Fruit fly (Drosophila melanogaster): ENCODE results near the gene CG14668.

Gene CG14668

DNA sequence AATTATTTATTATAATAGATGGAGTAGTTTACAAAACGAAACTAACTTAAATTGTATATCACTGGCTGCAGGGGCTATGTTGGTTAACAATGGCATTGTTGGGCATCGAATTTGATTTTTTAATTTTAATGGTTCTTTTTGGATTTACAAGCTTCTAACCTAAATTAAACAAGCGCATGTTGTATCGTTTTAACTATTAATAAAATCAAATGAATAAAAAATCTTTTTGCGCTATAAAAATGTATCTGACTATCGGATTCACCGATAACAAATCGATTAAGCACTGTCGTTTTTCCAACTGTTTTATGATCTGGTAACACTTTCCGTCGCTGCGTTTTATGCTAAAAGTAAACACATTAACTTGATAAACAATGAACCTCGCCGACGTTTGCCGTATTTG is 12.7 kb downstream of the CG14668 start, which contains the start of the genes hd and CG14667:
Gene hd, minus strand, starts transcription at position 243 of the 400 bp plus-strand sequence.
Gene CG14667, plus strand, starts transcription at position 303 of the 400 bp plus-strand sequence.
- TF ChIP-seq CG15710 (tag; optimal IDR thresholded peaks at IDR 0.05) = no peak
- no peak for TF ChIP-seq fd96Ca (GFP tag; IDR thresholded peaks at IDR 0.05)
- no peak for TF ChIP-seq Ets98B (GFP tag; IDR thresholded peaks at IDR 0.05)
- no peak for TF ChIP-seq EcR (GFP tag; optimal IDR thresholded peaks at IDR 0.05)
- no peak for TF ChIP-seq rn (GFP tag; IDR thresholded peaks at IDR 0.05)
- TF ChIP-seq Pif1A (GFP tag; optimal IDR thresholded peaks at IDR 0.05) = no peak

DNA sequence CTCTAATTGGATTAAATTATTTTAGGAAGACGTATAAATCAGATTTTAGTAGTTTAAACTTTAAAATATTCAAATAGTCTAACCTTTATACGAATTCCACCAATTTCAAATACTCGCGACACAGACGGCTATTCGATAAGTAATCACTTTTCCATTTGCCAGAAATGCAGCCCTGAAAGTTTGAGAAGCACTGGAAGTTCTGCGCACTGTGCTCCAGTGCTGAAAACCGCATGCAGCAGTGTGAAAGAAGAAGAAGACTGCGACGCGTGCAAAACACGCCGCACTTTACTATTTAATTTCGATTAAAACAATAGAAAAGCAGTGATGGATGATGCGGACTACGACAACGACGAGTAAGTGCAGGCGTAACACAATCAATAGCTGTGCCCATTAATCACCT is 15.9 kb downstream of the CG14668 start, which contains the start of gene Polr2F:
Gene Polr2F, plus strand, starts transcription at position 233 of the 400 bp plus-strand sequence.
- no peak for TF ChIP-seq Pif1B (GFP tag; optimal IDR thresholded peaks at IDR 0.05)
- no peak for TF ChIP-seq CG8301 (tag; optimal IDR thresholded peaks at IDR 0.05)
- TF ChIP-seq CG8159 (tag; optimal IDR thresholded peaks at IDR 0.05) = no peak
- peak; percentile 54 for TF ChIP-seq CG15710 (tag; optimal IDR thresholded peaks at IDR 0.05)
- no peak for TF ChIP-seq Pif1A (GFP tag; optimal IDR thresholded peaks at IDR 0.05)
- peak; percentile 17 for TF ChIP-seq CG9948 (tag; optimal IDR thresholded peaks at IDR 0.05)
- TF ChIP-seq CG13204 (GFP tag; optimal IDR thresholded peaks at IDR 0.05) = no peak
- no peak for TF ChIP-seq CG14655 (GFP tag; optimal IDR thresholded peaks at IDR 0.05)
- TF ChIP-seq CG12605 (GFP tag; IDR thresholded peaks at IDR 0.05) = no peak
- TF ChIP-seq EcR (GFP tag; optimal IDR thresholded peaks at IDR 0.05) = no peak
- peak; percentile 1 for TF ChIP-seq CG34367 (tag; optimal IDR thresholded peaks at IDR 0.05)
- peak; percentile 81 for TF ChIP-seq CG4496 (GFP tag; IDR thresholded peaks at IDR 0.05)
- TF ChIP-seq gl (tag; optimal IDR thresholded peaks at IDR 0.05) = no peak
- TF ChIP-seq CG32121 (GFP tag; IDR thresholded peaks at IDR 0.05) = peak; percentile 45; the same call in 1 of the 2 replicates
- TF ChIP-seq D1 (tag; optimal IDR thresholded peaks at IDR 0.05) = no peak
- TF ChIP-seq CG17806 (tag; optimal IDR thresholded peaks at IDR 0.05) = peak; percentile 40
- 0 out of 2 replicates have a peak, but pooled peaks have one; percentile 10 for TF ChIP-seq CG10348 (GFP tag; IDR thresholded peaks at IDR 0.05)
- peak; percentile 36; the same call in 1 of the 3 replicates for TF ChIP-seq fd96Ca (GFP tag; IDR thresholded peaks at IDR 0.05)
- TF ChIP-seq rn (GFP tag; IDR thresholded peaks at IDR 0.05) = peak; percentile 33; the same call in 1 of the 2 replicates
- peak; percentile 66 for TF ChIP-seq Ets98B (GFP tag; IDR thresholded peaks at IDR 0.05)
- peak; percentile 60 for TF ChIP-seq Snoo (tag; optimal IDR thresholded peaks at IDR 0.05)

DNA sequence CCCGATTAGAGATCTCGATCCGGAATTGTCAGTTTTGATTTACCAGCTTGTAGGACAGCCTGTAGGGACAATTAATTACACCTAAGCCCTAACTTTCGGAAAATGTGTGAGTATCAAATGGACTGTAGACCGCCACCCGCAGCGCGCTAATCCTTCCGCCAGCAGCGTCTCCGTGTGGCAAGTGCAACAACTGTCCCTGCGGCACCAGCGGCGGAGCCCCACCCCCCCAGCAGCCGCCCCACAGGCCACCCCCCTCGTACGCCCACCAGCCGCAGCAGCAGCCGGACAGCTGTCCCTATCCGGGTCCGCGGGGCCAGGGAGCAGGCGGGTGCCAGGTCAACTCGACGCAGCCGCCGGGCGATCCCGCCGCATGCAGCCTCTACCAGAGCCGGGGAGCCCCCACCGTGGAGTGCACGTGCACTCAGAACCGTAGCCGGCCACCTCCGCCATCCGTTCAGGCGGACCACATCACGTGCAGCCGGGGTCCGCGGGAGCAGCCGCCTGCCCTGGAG is 17.9 kb downstream of the CG14668 start, which contains the start of the genes CG31542 and CG34277:
Gene CG31542, plus strand, starts transcription at position 51 of the 512 bp plus-strand sequence.
Gene CG34277, plus strand, starts transcription at position 51 of the 512 bp plus-strand sequence.
- no peak for TF ChIP-seq EcR (GFP tag; optimal IDR thresholded peaks at IDR 0.05)
- TF ChIP-seq Snoo (tag; optimal IDR thresholded peaks at IDR 0.05) = no peak
- TF ChIP-seq fd96Ca (GFP tag; IDR thresholded peaks at IDR 0.05) = no peak
- TF ChIP-seq CG12605 (GFP tag; IDR thresholded peaks at IDR 0.05) = no peak
- TF ChIP-seq CG4496 (GFP tag; IDR thresholded peaks at IDR 0.05) = no peak
- TF ChIP-seq CG10348 (GFP tag; IDR thresholded peaks at IDR 0.05) = no peak
- TF ChIP-seq CG15710 (tag; optimal IDR thresholded peaks at IDR 0.05) = no peak
- TF ChIP-seq CG8301 (tag; optimal IDR thresholded peaks at IDR 0.05) = no peak
- no peak for TF ChIP-seq CG8159 (tag; optimal IDR thresholded peaks at IDR 0.05)
- no peak for TF ChIP-seq Pif1B (GFP tag; optimal IDR thresholded peaks at IDR 0.05)
- no peak for TF ChIP-seq CG34367 (tag; optimal IDR thresholded peaks at IDR 0.05)
- no peak for TF ChIP-seq CG17806 (tag; optimal IDR thresholded peaks at IDR 0.05)
- TF ChIP-seq gl (tag; optimal IDR thresholded peaks at IDR 0.05) = no peak
- TF ChIP-seq D1 (tag; optimal IDR thresholded peaks at IDR 0.05) = no peak
- no peak for TF ChIP-seq Pif1A (GFP tag; optimal IDR thresholded peaks at IDR 0.05)
- no peak for TF ChIP-seq CG32121 (GFP tag; IDR thresholded peaks at IDR 0.05)
- no peak for TF ChIP-seq rn (GFP tag; IDR thresholded peaks at IDR 0.05)
- TF ChIP-seq Ets98B (GFP tag; IDR thresholded peaks at IDR 0.05) = no peak
- no peak for TF ChIP-seq CG9948 (tag; optimal IDR thresholded peaks at IDR 0.05)
- TF ChIP-seq CG13204 (GFP tag; optimal IDR thresholded peaks at IDR 0.05) = no peak

DNA sequence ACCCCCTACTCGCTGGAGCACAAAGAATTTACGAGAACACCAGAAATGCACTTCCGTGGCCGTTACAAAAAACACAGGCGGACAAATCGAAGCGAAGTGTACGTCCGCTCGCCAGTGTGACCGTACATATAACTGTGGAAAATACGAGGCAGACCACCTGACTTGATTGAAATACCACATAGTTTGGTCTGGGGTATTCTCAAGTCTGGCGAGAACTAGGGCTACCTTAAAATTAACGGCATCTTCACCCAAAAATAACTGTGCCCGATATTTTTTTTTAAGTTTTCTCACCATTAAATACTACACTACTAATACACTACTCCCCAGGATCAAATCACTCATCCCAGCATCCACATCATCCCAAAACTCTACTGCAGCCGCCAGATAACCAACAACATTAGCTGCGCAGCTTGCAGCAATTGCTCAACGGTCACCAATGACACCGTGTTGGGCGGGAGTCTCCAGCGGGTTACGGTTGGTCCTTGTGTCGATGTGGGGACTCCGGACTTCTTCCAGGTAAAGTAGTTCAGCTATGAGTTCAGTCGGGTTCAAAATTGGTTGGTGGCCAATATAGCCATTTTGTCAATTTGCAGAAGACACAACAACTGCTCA is 19.2 kb downstream of the CG14668 start, which contains the start of gene Cerk:
Gene Cerk, minus strand, starts transcription at position 137 of the 612 bp plus-strand sequence.
- no peak; the same call in 1 of the 2 replicates for TF ChIP-seq CG32121 (GFP tag; IDR thresholded peaks at IDR 0.05)
- no peak for TF ChIP-seq CG34367 (tag; optimal IDR thresholded peaks at IDR 0.05)
- peak; percentile 11 for TF ChIP-seq CG8159 (tag; optimal IDR thresholded peaks at IDR 0.05)
- peak; percentile 65 for TF ChIP-seq CG4496 (GFP tag; IDR thresholded peaks at IDR 0.05)
- TF ChIP-seq Ets98B (GFP tag; IDR thresholded peaks at IDR 0.05) = peak; percentile 11; the same call in 1 of the 2 replicates
- TF ChIP-seq EcR (GFP tag; optimal IDR thresholded peaks at IDR 0.05) = no peak
- peak; percentile 32; the same call in 1 of the 3 replicates for TF ChIP-seq fd96Ca (GFP tag; IDR thresholded peaks at IDR 0.05)

DNA sequence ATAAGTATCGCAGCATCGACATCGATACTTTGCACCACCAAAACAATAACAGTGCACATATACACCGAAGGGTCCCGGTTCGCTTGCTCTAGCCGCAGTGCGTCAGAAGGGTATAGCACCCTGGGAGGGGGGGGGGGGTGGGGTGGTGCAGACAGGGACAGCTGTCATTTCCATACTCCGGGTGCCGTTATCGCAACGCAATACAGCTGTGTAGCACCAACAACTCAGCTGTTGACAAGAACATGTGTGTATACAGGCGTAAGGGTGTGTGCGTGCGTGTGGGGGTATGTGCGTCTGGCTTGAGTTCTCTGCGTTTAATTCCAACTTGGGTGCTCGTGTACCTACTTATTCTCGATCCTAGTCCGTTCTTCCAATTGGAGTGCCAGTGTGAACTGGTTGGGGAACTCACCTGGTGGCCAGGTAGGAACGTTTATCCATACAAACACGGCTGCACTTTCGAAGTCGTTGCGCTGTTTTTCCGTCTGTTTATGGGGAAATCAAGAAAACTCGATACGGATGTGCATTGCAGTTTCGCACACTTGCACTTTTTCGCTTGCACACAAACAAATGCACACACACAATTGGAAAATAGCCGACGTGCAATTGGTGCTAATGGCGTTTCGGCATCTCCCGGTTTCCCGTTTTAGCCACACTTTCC is 19.8 kb downstream of the CG14668 start:
- TF ChIP-seq EcR (GFP tag; optimal IDR thresholded peaks at IDR 0.05) = peak; percentile 86
- TF ChIP-seq CG13204 (GFP tag; optimal IDR thresholded peaks at IDR 0.05) = peak; percentile 73
- peak; percentile 50; the same call in 1 of the 2 replicates for TF ChIP-seq CG12605 (GFP tag; IDR thresholded peaks at IDR 0.05)
- no peak for TF ChIP-seq Pif1A (GFP tag; optimal IDR thresholded peaks at IDR 0.05)
- TF ChIP-seq gl (tag; optimal IDR thresholded peaks at IDR 0.05) = peak; percentile 31
- 0 out of 3 replicates have a peak, but pooled peaks have one; percentile 19 for TF ChIP-seq CG4496 (GFP tag; IDR thresholded peaks at IDR 0.05)
- TF ChIP-seq CG9948 (tag; optimal IDR thresholded peaks at IDR 0.05) = no peak
